1 fruit fly cellular context compared by ENCODE assay signal in genomic region chr2L:13387255-13387654, dm6.
TF ChIP-seq lines count a peak whose summit lies in the region.

Gene Ing5, minus strand, starts transcription at chr2L:13387312.
Gene CG7099, plus strand, starts transcription at chr2L:13387571.

TF ChIP-seq in whole organism, embryonic, 481 proteins besides CTCF, POLR2A, EP300 and RAD21 (continued from another document and continues in another):
- peak; percentile 97 for TF ChIP-seq tin (GFP tag; optimal IDR thresholded peaks at IDR 0.05; lab: Kevin White, UChicago)
- TF ChIP-seq CG34422 (GFP tag; IDR thresholded peaks at IDR 0.05; lab: Robert Waterston, UW), result peak; percentile 98
- TF ChIP-seq GATAe (GFP tag; conservative IDR thresholded peaks at IDR 0.05; lab: Robert Waterston, UW), result peak; percentile 92
- TF ChIP-seq NC2β (GFP tag; optimal IDR thresholded peaks at IDR 0.05; lab: Kevin White, UChicago), result peak; percentile 91
- no peak for TF ChIP-seq chinmo (GFP tag; IDR thresholded peaks at IDR 0.05; lab: Robert Waterston, UW; ENCODE audit: partially characterized antibody)
- TF ChIP-seq CG7372 (GFP tag; IDR thresholded peaks at IDR 0.05; lab: Robert Waterston, UW), result peak; percentile 96
- no peak; the same call in 2 of the 3 replicates for TF ChIP-seq zen2 (GFP tag; IDR thresholded peaks at IDR 0.05; lab: Robert Waterston, UW; ENCODE audit: partially characterized antibody)
- TF ChIP-seq Bdp1 (GFP tag; optimal IDR thresholded peaks at IDR 0.05; lab: Kevin White, UChicago), result peak; percentile 93
- TF ChIP-seq Blimp-1 (GFP tag; optimal IDR thresholded peaks at IDR 0.05; lab: Kevin White, UChicago), result peak; percentile 94
- TF ChIP-seq z (GFP tag; IDR thresholded peaks at IDR 0.05; lab: Robert Waterston, UW), result peak; percentile 49; the same call in 1 of the 3 replicates
- peak; percentile 75 for TF ChIP-seq Bgb (GFP tag; IDR thresholded peaks at IDR 0.05; lab: Robert Waterston, UW; ENCODE audit: partially characterized antibody)
- TF ChIP-seq caup (GFP tag; optimal IDR thresholded peaks at IDR 0.05; lab: Kevin White, UChicago; ENCODE audit: severe bottlenecking), result peak; percentile 95
- TF ChIP-seq chm (GFP tag; IDR thresholded peaks at IDR 0.05; lab: Robert Waterston, UW), result peak; percentile 94
- peak; percentile 94 for TF ChIP-seq gsb-n (tag; optimal IDR thresholded peaks at IDR 0.05; lab: Kevin White, UChicago)
- peak; percentile 93 for TF ChIP-seq tap (tag; optimal IDR thresholded peaks at IDR 0.05; lab: Kevin White, UChicago)
- TF ChIP-seq pzg (GFP tag; optimal IDR thresholded peaks at IDR 0.05; lab: Kevin White, UChicago), result peak; percentile 57
- TF ChIP-seq CG2678 (tag; optimal IDR thresholded peaks at IDR 0.05; lab: Kevin White, UChicago), result peak; percentile 96
- TF ChIP-seq CG42726 (GFP tag; IDR thresholded peaks at IDR 0.05; lab: Robert Waterston, UW; ENCODE audit: partially characterized antibody), result 0 out of 2 replicates have a peak, but pooled peaks have one; percentile 48
- TF ChIP-seq Fer3 (tag; optimal IDR thresholded peaks at IDR 0.05; lab: Kevin White, UChicago), result peak; percentile 97
- peak; percentile 56 for TF ChIP-seq amos (GFP tag; IDR thresholded peaks at IDR 0.05; lab: Robert Waterston, UW; ENCODE audit: partially characterized antibody)
- TF ChIP-seq ERR (GFP tag; optimal IDR thresholded peaks at IDR 0.05; lab: Kevin White, UChicago), result peak; percentile 78
- TF ChIP-seq bowl (GFP tag; IDR thresholded peaks at IDR 0.05; lab: Robert Waterston, UW), result peak; percentile 87
- TF ChIP-seq CG1602 (GFP tag; optimal IDR thresholded peaks at IDR 0.05; lab: Kevin White, UChicago), result peak; percentile 98
- peak; percentile 96 for TF ChIP-seq ase (GFP tag; IDR thresholded peaks at IDR 0.05; lab: Robert Waterston, UW)
- TF ChIP-seq fru (optimal IDR thresholded peaks at IDR 0.05; lab: Kevin White, UChicago), result no peak
- peak; percentile 97 for TF ChIP-seq CG9817 (tag; optimal IDR thresholded peaks at IDR 0.05; lab: Kevin White, UChicago)
- TF ChIP-seq CG4404 (GFP tag; IDR thresholded peaks at IDR 0.05; lab: Robert Waterston, UW), result peak; percentile 96
- peak in 1 of 2 experiments; percentile 43 for TF ChIP-seq tll (GFP tag; optimal IDR thresholded peaks at IDR 0.05; lab: Kevin White, UChicago)
- TF ChIP-seq Poxn (GFP tag; IDR thresholded peaks at IDR 0.05; lab: Robert Waterston, UW), result peak; percentile 90
- peak; percentile 98 for TF ChIP-seq Med (GFP tag; lab: Kevin White, UChicago)
- peak; percentile 22 for TF ChIP-seq CG9797 (GFP tag; optimal IDR thresholded peaks at IDR 0.05; lab: Kevin White, UChicago)
- TF ChIP-seq Optix (GFP tag; IDR thresholded peaks at IDR 0.05; lab: Robert Waterston, UW), result peak; percentile 86; the same call in 2 of the 3 replicates
- peak; percentile 91 for TF ChIP-seq CG43689 (GFP tag; IDR thresholded peaks at IDR 0.05; lab: Robert Waterston, UW)
- TF ChIP-seq Ravus (GFP tag; IDR thresholded peaks at IDR 0.05; lab: Robert Waterston, UW), result peak; percentile 92
- no peak for TF ChIP-seq cad (GFP tag; optimal IDR thresholded peaks at IDR 0.05; lab: Kevin White, UChicago)
- peak; percentile 90 for TF ChIP-seq Atf3 (GFP tag; optimal IDR thresholded peaks at IDR 0.05; lab: Kevin White, UChicago)
- TF ChIP-seq CG4820 (GFP tag; optimal IDR thresholded peaks at IDR 0.05; lab: Kevin White, UChicago), result peak; percentile 94
- peak; percentile 95 for TF ChIP-seq trem (tag; optimal IDR thresholded peaks at IDR 0.05; lab: Kevin White, UChicago)
- peak; percentile 95 for TF ChIP-seq CG10462 (GFP tag; optimal IDR thresholded peaks at IDR 0.05; lab: Kevin White, UChicago)
- TF ChIP-seq Tbp (GFP tag; optimal IDR thresholded peaks at IDR 0.05; lab: Kevin White, UChicago), result no peak
- peak; percentile 86 for TF ChIP-seq CG9437 (GFP tag; optimal IDR thresholded peaks at IDR 0.05; lab: Kevin White, UChicago)
- peak; percentile 99 for TF ChIP-seq Xbp1 (GFP tag; optimal IDR thresholded peaks at IDR 0.05; lab: Kevin White, UChicago)
- TF ChIP-seq Lim3 (GFP tag; IDR thresholded peaks at IDR 0.05; lab: Robert Waterston, UW), result peak; percentile 88
- peak; percentile 76 for TF ChIP-seq dimm (GFP tag; IDR thresholded peaks at IDR 0.05; lab: Robert Waterston, UW)
- TF ChIP-seq CG2712 (tag; optimal IDR thresholded peaks at IDR 0.05; lab: Kevin White, UChicago), result peak; percentile 97
- TF ChIP-seq Hr78 (GFP tag; optimal IDR thresholded peaks at IDR 0.05; lab: Kevin White, UChicago), result no peak
- peak; percentile 95 for TF ChIP-seq CG14667 (GFP tag; IDR thresholded peaks at IDR 0.05; lab: Robert Waterston, UW)
- peak; percentile 82; the same call in 1 of the 2 replicates for TF ChIP-seq sim (GFP tag; IDR thresholded peaks at IDR 0.05; lab: Robert Waterston, UW)
- no peak for TF ChIP-seq lov (optimal IDR thresholded peaks at IDR 0.05; lab: Kevin White, UChicago)
- peak; percentile 94 for TF ChIP-seq lov (GFP tag; IDR thresholded peaks at IDR 0.05; lab: Robert Waterston, UW)
- peak; percentile 83 for TF ChIP-seq CG17912 (GFP tag; optimal IDR thresholded peaks at IDR 0.05; lab: Kevin White, UChicago)
- TF ChIP-seq gcm2 (GFP tag; optimal IDR thresholded peaks at IDR 0.05; lab: Kevin White, UChicago), result peak; percentile 91
- TF ChIP-seq CG6254 (GFP tag; optimal IDR thresholded peaks at IDR 0.05; lab: Kevin White, UChicago), result peak; percentile 87
- TF ChIP-seq Dip2 (GFP tag; IDR thresholded peaks at IDR 0.05; lab: Robert Waterston, UW), result peak; percentile 58; the same call in 1 of the 2 replicates
- TF ChIP-seq Dref (GFP tag; IDR thresholded peaks at IDR 0.05; lab: Robert Waterston, UW), result peak; percentile 75
- TF ChIP-seq danr (GFP tag; IDR thresholded peaks at IDR 0.05; lab: Robert Waterston, UW), result peak; percentile 90
- peak in 1 of 3 experiments; percentile 71 for TF ChIP-seq Stat92E (GFP tag; optimal IDR thresholded peaks at IDR 0.05; lab: Kevin White, UChicago)
- TF ChIP-seq cas (GFP tag; IDR thresholded peaks at IDR 0.05; lab: Robert Waterston, UW), result peak; percentile 96
- TF ChIP-seq Fer2 (tag; optimal IDR thresholded peaks at IDR 0.05; lab: Kevin White, UChicago), result peak; percentile 95
- peak; percentile 97 for TF ChIP-seq CG13424 (tag; optimal IDR thresholded peaks at IDR 0.05; lab: Kevin White, UChicago)
- peak; percentile 94 for TF ChIP-seq CG15601 (tag; optimal IDR thresholded peaks at IDR 0.05; lab: Kevin White, UChicago)
- no peak for TF ChIP-seq Jarid2 (GFP tag; optimal IDR thresholded peaks at IDR 0.05; lab: Kevin White, UChicago)
- peak; percentile 71 for TF ChIP-seq repo (GFP tag; optimal IDR thresholded peaks at IDR 0.05; lab: Kevin White, UChicago)
- peak; percentile 93 for TF ChIP-seq nerfin-1 (tag; optimal IDR thresholded peaks at IDR 0.05; lab: Kevin White, UChicago)
- TF ChIP-seq ap (GFP tag; IDR thresholded peaks at IDR 0.05; lab: Robert Waterston, UW), result peak; percentile 92
- peak; percentile 61 for TF ChIP-seq CG10565 (GFP tag; optimal IDR thresholded peaks at IDR 0.05; lab: Kevin White, UChicago)
- peak; percentile 97 for TF ChIP-seq Ssrp (tag; optimal IDR thresholded peaks at IDR 0.05; lab: Kevin White, UChicago)
- TF ChIP-seq C15 (GFP tag; IDR thresholded peaks at IDR 0.05; lab: Robert Waterston, UW), result peak; percentile 94
- peak; percentile 91 for TF ChIP-seq CG1529 (GFP tag; optimal IDR thresholded peaks at IDR 0.05; lab: Kevin White, UChicago)
- TF ChIP-seq NC2α (GFP tag; optimal IDR thresholded peaks at IDR 0.05; lab: Kevin White, UChicago), result peak; percentile 70
- TF ChIP-seq odd (GFP tag; optimal IDR thresholded peaks at IDR 0.05; lab: Kevin White, UChicago), result peak; percentile 85
- TF ChIP-seq cg (GFP tag; optimal IDR thresholded peaks at IDR 0.05; lab: Kevin White, UChicago), result no peak
- TF ChIP-seq cato (GFP tag; optimal IDR thresholded peaks at IDR 0.05; lab: Kevin White, UChicago; ENCODE audit: borderline replicate concordance), result peak; percentile 94
- TF ChIP-seq CG30020 (tag; optimal IDR thresholded peaks at IDR 0.05; lab: Kevin White, UChicago), result peak; percentile 87
- peak; percentile 90 for TF ChIP-seq ro (GFP tag; IDR thresholded peaks at IDR 0.05; lab: Robert Waterston, UW)
- peak; percentile 95 for TF ChIP-seq CG3281 (GFP tag; optimal IDR thresholded peaks at IDR 0.05; lab: Kevin White, UChicago)
- peak; percentile 95 for TF ChIP-seq CG18476 (GFP tag; optimal IDR thresholded peaks at IDR 0.05; lab: Kevin White, UChicago)
- TF ChIP-seq Gsc (GFP tag; IDR thresholded peaks at IDR 0.05; lab: Robert Waterston, UW), result peak; percentile 79
- peak; percentile 97 for TF ChIP-seq Hsf (GFP tag; optimal IDR thresholded peaks at IDR 0.05; lab: Kevin White, UChicago)
- TF ChIP-seq pfk (GFP tag; optimal IDR thresholded peaks at IDR 0.05; lab: Kevin White, UChicago), result peak; percentile 52
- TF ChIP-seq Kr (GFP tag; optimal IDR thresholded peaks at IDR 0.05; lab: Kevin White, UChicago), result no peak
- TF ChIP-seq onecut (GFP tag; IDR thresholded peaks at IDR 0.05; lab: Robert Waterston, UW), result peak; percentile 85
- TF ChIP-seq B-H2 (GFP tag; optimal IDR thresholded peaks at IDR 0.05; lab: Kevin White, UChicago), result peak; percentile 96
- peak; percentile 90 for TF ChIP-seq CG12744 (GFP tag; optimal IDR thresholded peaks at IDR 0.05; lab: Kevin White, UChicago)
- peak; percentile 99 for TF ChIP-seq sens (GFP tag; lab: Kevin White, UChicago)
- peak; percentile 86 for TF ChIP-seq Ets97D (GFP tag; optimal IDR thresholded peaks at IDR 0.05; lab: Kevin White, UChicago)
- peak; percentile 94 for TF ChIP-seq so (GFP tag; IDR thresholded peaks at IDR 0.05; lab: Robert Waterston, UW)
- TF ChIP-seq bcd (GFP tag; optimal IDR thresholded peaks at IDR 0.05; lab: Kevin White, UChicago), result peak; percentile 95
- peak; percentile 93 for TF ChIP-seq CG31224 (GFP tag; IDR thresholded peaks at IDR 0.05; lab: Robert Waterston, UW)
- peak; percentile 94 for TF ChIP-seq mam (GFP tag; optimal IDR thresholded peaks at IDR 0.05; lab: Kevin White, UChicago)
- peak; percentile 90 for TF ChIP-seq CG6175 (GFP tag; IDR thresholded peaks at IDR 0.05; lab: Robert Waterston, UW)
- TF ChIP-seq CHES-1-like (GFP tag; optimal IDR thresholded peaks at IDR 0.05; lab: Kevin White, UChicago), result peak; percentile 88
- peak; percentile 90 for TF ChIP-seq cwo (GFP tag; optimal IDR thresholded peaks at IDR 0.05; lab: Kevin White, UChicago)
- peak; percentile 96 for TF ChIP-seq fd3F (GFP tag; optimal IDR thresholded peaks at IDR 0.05; lab: Kevin White, UChicago)
- TF ChIP-seq corto (GFP tag; optimal IDR thresholded peaks at IDR 0.05; lab: Kevin White, UChicago), result peak; percentile 89
- peak; percentile 95 for TF ChIP-seq B-H1 (GFP tag; IDR thresholded peaks at IDR 0.05; lab: Robert Waterston, UW)
- TF ChIP-seq Spps (tag; optimal IDR thresholded peaks at IDR 0.05; lab: Kevin White, UChicago), result peak; percentile 92
- peak; percentile 96 for TF ChIP-seq Dbx (GFP tag; IDR thresholded peaks at IDR 0.05; lab: Robert Waterston, UW)
- TF ChIP-seq CG4730 (GFP tag; IDR thresholded peaks at IDR 0.05; lab: Robert Waterston, UW), result peak; percentile 97
- TF ChIP-seq CG15479 (GFP tag; optimal IDR thresholded peaks at IDR 0.05; lab: Kevin White, UChicago), result peak; percentile 36
- peak; percentile 89 for TF ChIP-seq D19A (tag; optimal IDR thresholded peaks at IDR 0.05; lab: Kevin White, UChicago)
- peak; percentile 56 for TF ChIP-seq inv (GFP tag; IDR thresholded peaks at IDR 0.05; lab: Robert Waterston, UW; ENCODE audit: partially characterized antibody)
- peak; percentile 95 for TF ChIP-seq CG10209 (GFP tag; optimal IDR thresholded peaks at IDR 0.05; lab: Kevin White, UChicago)
- no peak for TF ChIP-seq CG5180 (GFP tag; optimal IDR thresholded peaks at IDR 0.05; lab: Kevin White, UChicago)
- peak; percentile 94 for TF ChIP-seq CG10979 (tag; optimal IDR thresholded peaks at IDR 0.05; lab: Kevin White, UChicago)
- TF ChIP-seq jing (GFP tag; optimal IDR thresholded peaks at IDR 0.05; lab: Kevin White, UChicago), result peak; percentile 89
- peak; percentile 88 for TF ChIP-seq CG8944 (GFP tag; optimal IDR thresholded peaks at IDR 0.05; lab: Kevin White, UChicago)
- peak; percentile 62; the same call in 2 of the 3 replicates for TF ChIP-seq CG14860 (GFP tag; IDR thresholded peaks at IDR 0.05; lab: Robert Waterston, UW; ENCODE audit: partially characterized antibody)
- TF ChIP-seq slou (GFP tag; optimal IDR thresholded peaks at IDR 0.05; lab: Kevin White, UChicago), result peak; percentile 97
- TF ChIP-seq Dek (tag; optimal IDR thresholded peaks at IDR 0.05; lab: Kevin White, UChicago), result peak; percentile 94
- peak; percentile 97 for TF ChIP-seq CG13775 (GFP tag; optimal IDR thresholded peaks at IDR 0.05; lab: Kevin White, UChicago)
- peak; percentile 84 for TF ChIP-seq shn (GFP tag; optimal IDR thresholded peaks at IDR 0.05; lab: Kevin White, UChicago)
- TF ChIP-seq oc (tag; optimal IDR thresholded peaks at IDR 0.05; lab: Kevin White, UChicago), result peak; percentile 94
- peak; percentile 86 for TF ChIP-seq CG7786 (GFP tag; optimal IDR thresholded peaks at IDR 0.05; lab: Kevin White, UChicago)
- peak; percentile 90 for TF ChIP-seq gce (GFP tag; IDR thresholded peaks at IDR 0.05; lab: Robert Waterston, UW)
- TF ChIP-seq Mes4 (GFP tag; optimal IDR thresholded peaks at IDR 0.05; lab: Kevin White, UChicago), result peak; percentile 75
- peak; percentile 89 for TF ChIP-seq CG11723 (GFP tag; optimal IDR thresholded peaks at IDR 0.05; lab: Kevin White, UChicago)
- TF ChIP-seq klu (GFP tag; IDR thresholded peaks at IDR 0.05; lab: Robert Waterston, UW), result peak; percentile 93
- peak; percentile 98 for TF ChIP-seq CG12391 (tag; optimal IDR thresholded peaks at IDR 0.05; lab: Kevin White, UChicago)
- TF ChIP-seq dmrt99B (tag; optimal IDR thresholded peaks at IDR 0.05; lab: Kevin White, UChicago), result peak; percentile 93
- TF ChIP-seq ftz-f1 (GFP tag; optimal IDR thresholded peaks at IDR 0.05; lab: Kevin White, UChicago), result peak; percentile 18
- no peak for TF ChIP-seq abd-A (tag; optimal IDR thresholded peaks at IDR 0.05; lab: Kevin White, UChicago)
- peak; percentile 70 for TF ChIP-seq BEAF-32 (GFP tag; optimal IDR thresholded peaks at IDR 0.05; lab: Kevin White, UChicago)
- no peak for TF ChIP-seq tna (GFP tag; IDR thresholded peaks at IDR 0.05; lab: Robert Waterston, UW; ENCODE audit: partially characterized antibody)
- TF ChIP-seq dmrt11E (tag; optimal IDR thresholded peaks at IDR 0.05; lab: Kevin White, UChicago), result peak; percentile 96
- TF ChIP-seq sug (tag; optimal IDR thresholded peaks at IDR 0.05; lab: Kevin White, UChicago), result peak; percentile 96
- peak; percentile 62 for TF ChIP-seq CG16813 (GFP tag; IDR thresholded peaks at IDR 0.05; lab: Robert Waterston, UW; ENCODE audit: partially characterized antibody)
- TF ChIP-seq Nf-YB (GFP tag; optimal IDR thresholded peaks at IDR 0.05; lab: Kevin White, UChicago), result peak; percentile 83
- peak; percentile 60 for TF ChIP-seq HmgD (GFP tag; optimal IDR thresholded peaks at IDR 0.05; lab: Kevin White, UChicago)
